1 fruit fly cellular context compared by ENCODE assay signal in genomic region chr3L:2589167-2589910, dm6.
TF ChIP-seq lines count a peak whose summit lies in the region.

Gene dos (plus strand): TSS chr3L:2589414.

TF ChIP-seq in whole organism, embryonic, 481 proteins besides CTCF, POLR2A, EP300 and RAD21 (continued from another document):
- TF ChIP-seq chif (GFP tag; optimal IDR thresholded peaks at IDR 0.05; lab: Kevin White, UChicago) (peak in 1 of 2 experiments; percentile 19), Six4 (GFP tag; optimal IDR thresholded peaks at IDR 0.05; lab: Kevin White, UChicago) (peak; percentile 5), abd-A (tag; optimal IDR thresholded peaks at IDR 0.05; lab: Kevin White, UChicago) (peak; percentile 42), CG3847 (GFP tag; IDR thresholded peaks at IDR 0.05; lab: Robert Waterston, UW) (peak; percentile 53), CG30403 (GFP tag; optimal IDR thresholded peaks at IDR 0.05; lab: Kevin White, UChicago) (peak; percentile 75), da (GFP tag; optimal IDR thresholded peaks at IDR 0.05; lab: Kevin White, UChicago) (no peak), Bgb (GFP tag; IDR thresholded peaks at IDR 0.05; lab: Robert Waterston, UW; ENCODE audit: partially characterized antibody) (peak; percentile 77), CG17912 (GFP tag; optimal IDR thresholded peaks at IDR 0.05; lab: Kevin White, UChicago) (peak; percentile 17), gfzf (GFP tag; optimal IDR thresholded peaks at IDR 0.05; lab: Kevin White, UChicago) (peak; percentile 57), chm (GFP tag; IDR thresholded peaks at IDR 0.05; lab: Robert Waterston, UW) (peak; percentile 23; the same call in 1 of the 2 replicates), CoRest (tag; optimal IDR thresholded peaks at IDR 0.05; lab: Kevin White, UChicago) (peak; percentile 52), CG33557 (GFP tag; optimal IDR thresholded peaks at IDR 0.05; lab: Kevin White, UChicago) (peak; percentile 48), pum (GFP tag; optimal IDR thresholded peaks at IDR 0.05; lab: Kevin White, UChicago) (no peak), CG3281 (GFP tag; optimal IDR thresholded peaks at IDR 0.05; lab: Kevin White, UChicago) (peak; percentile 31), CG6175 (GFP tag; IDR thresholded peaks at IDR 0.05; lab: Robert Waterston, UW) (no peak), sens (GFP tag; lab: Kevin White, UChicago) (peak; percentile 94), CG33213 (GFP tag; optimal IDR thresholded peaks at IDR 0.05; lab: Kevin White, UChicago) (peak; percentile 57), CG12942 (GFP tag; optimal IDR thresholded peaks at IDR 0.05; lab: Kevin White, UChicago) (no peak), CG42726 (GFP tag; IDR thresholded peaks at IDR 0.05; lab: Robert Waterston, UW; ENCODE audit: partially characterized antibody) (peak; percentile 79), pb (GFP tag; optimal IDR thresholded peaks at IDR 0.05; lab: Kevin White, UChicago) (no peak), fd96Cb (tag; optimal IDR thresholded peaks at IDR 0.05; lab: Kevin White, UChicago) (no peak), vvl (GFP tag; IDR thresholded peaks at IDR 0.05; lab: Robert Waterston, UW) (peak; percentile 59), D19B (GFP tag; optimal IDR thresholded peaks at IDR 0.05; lab: Kevin White, UChicago) (peak; percentile 36), CG11247 (GFP tag; IDR thresholded peaks at IDR 0.05; lab: Robert Waterston, UW) (no peak), dmrt11E (tag; optimal IDR thresholded peaks at IDR 0.05; lab: Kevin White, UChicago) (peak; percentile 56), CG9817 (tag; optimal IDR thresholded peaks at IDR 0.05; lab: Kevin White, UChicago) (peak; percentile 40), CG6791 (GFP tag; IDR thresholded peaks at IDR 0.05; lab: Robert Waterston, UW; ENCODE audit: partially characterized antibody) (peak; percentile 78), CG5245 (GFP tag; optimal IDR thresholded peaks at IDR 0.05; lab: Kevin White, UChicago) (peak; percentile 11), CG15514 (GFP tag; optimal IDR thresholded peaks at IDR 0.05; lab: Kevin White, UChicago) (peak; percentile 76), NfI (GFP tag; optimal IDR thresholded peaks at IDR 0.05; lab: Kevin White, UChicago) (peak; percentile 39), CG8290 (GFP tag; optimal IDR thresholded peaks at IDR 0.05; lab: Kevin White, UChicago) (peak; percentile 81), CG8290 (tag; optimal IDR thresholded peaks at IDR 0.05; lab: Kevin White, UChicago) (peak; percentile 7 to 79), ci (GFP tag; IDR thresholded peaks at IDR 0.05; lab: Robert Waterston, UW) (peak; percentile 51; the same call in 1 of the 3 replicates), CG13624 (GFP tag; optimal IDR thresholded peaks at IDR 0.05; lab: Kevin White, UChicago) (peak; percentile 45), Tbp (GFP tag; optimal IDR thresholded peaks at IDR 0.05; lab: Kevin White, UChicago) (no peak), yki (optimal IDR thresholded peaks at IDR 0.05; lab: Kevin White, UChicago) (no peak), fu2 (GFP tag; optimal IDR thresholded peaks at IDR 0.05; lab: Kevin White, UChicago) (no peak), CG7357 (GFP tag; IDR thresholded peaks at IDR 0.05; lab: Robert Waterston, UW) (no peak), gsb-n (tag; optimal IDR thresholded peaks at IDR 0.05; lab: Kevin White, UChicago) (peak; percentile 33), unc-4 (GFP tag; IDR thresholded peaks at IDR 0.05; lab: Robert Waterston, UW; ENCODE audit: partially characterized antibody) (peak; percentile 86), E2f2 (GFP tag; IDR thresholded peaks at IDR 0.05; lab: Robert Waterston, UW) (peak; percentile 68), Deaf1 (tag; optimal IDR thresholded peaks at IDR 0.05; lab: Kevin White, UChicago) (peak; percentile 1), gro (GFP tag; optimal IDR thresholded peaks at IDR 0.05; lab: Kevin White, UChicago) (peak; percentile 19), CG17385 (GFP tag; optimal IDR thresholded peaks at IDR 0.05; lab: Kevin White, UChicago) (peak; percentile 46), CG11093 (GFP tag; IDR thresholded peaks at IDR 0.05; lab: Robert Waterston, UW) (no peak), CG2712 (tag; optimal IDR thresholded peaks at IDR 0.05; lab: Kevin White, UChicago) (peak; percentile 75), Xrp1 (GFP tag; IDR thresholded peaks at IDR 0.05; lab: Robert Waterston, UW) (peak; percentile 46; the same call in 1 of the 2 replicates), CG14860 (GFP tag; IDR thresholded peaks at IDR 0.05; lab: Robert Waterston, UW; ENCODE audit: partially characterized antibody) (peak; percentile 61), ab (GFP tag; optimal IDR thresholded peaks at IDR 0.05; lab: Kevin White, UChicago) (no peak), Lhr (GFP tag; optimal IDR thresholded peaks at IDR 0.05; lab: Kevin White, UChicago) (peak; percentile 61), bbx (GFP tag; IDR thresholded peaks at IDR 0.05; lab: Robert Waterston, UW; ENCODE audit: partially characterized antibody) (peak; percentile 81), twi (tag; optimal IDR thresholded peaks at IDR 0.05; lab: Kevin White, UChicago) (peak; percentile 26), CG7987 (GFP tag; optimal IDR thresholded peaks at IDR 0.05; lab: Kevin White, UChicago) (peak; percentile 19), hb (GFP tag; IDR thresholded peaks at IDR 0.05; lab: Robert Waterston, UW; ENCODE audit: partially characterized antibody) (0 out of 3 replicates have a peak, but pooled peaks have one; percentile 58), Sin3A (optimal IDR thresholded peaks at IDR 0.05; lab: Kevin White, UChicago) (peak; percentile 19), CG7928 (GFP tag; optimal IDR thresholded peaks at IDR 0.05; lab: Kevin White, UChicago) (peak; percentile 27), HLH4C (GFP tag; IDR thresholded peaks at IDR 0.05; lab: Robert Waterston, UW; ENCODE audit: partially characterized antibody) (peak; percentile 75), CG7786 (GFP tag; optimal IDR thresholded peaks at IDR 0.05; lab: Kevin White, UChicago) (no peak), knrl (GFP tag; IDR thresholded peaks at IDR 0.05; lab: Robert Waterston, UW; ENCODE audit: partially characterized antibody) (peak; percentile 74), CG15479 (GFP tag; optimal IDR thresholded peaks at IDR 0.05; lab: Kevin White, UChicago) (no peak), CG13123 (GFP tag; optimal IDR thresholded peaks at IDR 0.05; lab: Kevin White, UChicago) (peak; percentile 22), CG4328 (GFP tag; optimal IDR thresholded peaks at IDR 0.05; lab: Kevin White, UChicago) (peak; percentile 8), pzg (GFP tag; optimal IDR thresholded peaks at IDR 0.05; lab: Kevin White, UChicago) (peak; percentile 88), prd (optimal IDR thresholded peaks at IDR 0.05; lab: Kevin White, UChicago) (no peak), prd (GFP tag; IDR thresholded peaks at IDR 0.05; lab: Robert Waterston, UW) (0 out of 3 replicates have a peak, but pooled peaks have one; percentile 38), onecut (GFP tag; IDR thresholded peaks at IDR 0.05; lab: Robert Waterston, UW) (peak; percentile 27; the same call in 1 of the 2 replicates), gcm2 (GFP tag; optimal IDR thresholded peaks at IDR 0.05; lab: Kevin White, UChicago) (peak; percentile 28), ind (GFP tag; optimal IDR thresholded peaks at IDR 0.05; lab: Kevin White, UChicago) (peak; percentile 45), Atf3 (GFP tag; optimal IDR thresholded peaks at IDR 0.05; lab: Kevin White, UChicago) (no peak), CG3838 (GFP tag; optimal IDR thresholded peaks at IDR 0.05; lab: Kevin White, UChicago) (peak; percentile 35), Usf (GFP tag; optimal IDR thresholded peaks at IDR 0.05; lab: Kevin White, UChicago) (no peak), HLHmδ (GFP tag; optimal IDR thresholded peaks at IDR 0.05; lab: Kevin White, UChicago) (peak; percentile 5), CG3726 (GFP tag; IDR thresholded peaks at IDR 0.05; lab: Robert Waterston, UW) (no peak), HmgZ (tag; optimal IDR thresholded peaks at IDR 0.05; lab: Kevin White, UChicago) (peak; percentile 58), unpg (GFP tag; optimal IDR thresholded peaks at IDR 0.05; lab: Kevin White, UChicago) (peak; percentile 23), CG1603 (tag; optimal IDR thresholded peaks at IDR 0.05; lab: Kevin White, UChicago) (peak; percentile 49), CG11560 (tag; IDR thresholded peaks at IDR 0.05; lab: Robert Waterston, UW) (peak; percentile 99), fd3F (GFP tag; optimal IDR thresholded peaks at IDR 0.05; lab: Kevin White, UChicago) (peak; percentile 6), Scr (GFP tag; IDR thresholded peaks at IDR 0.05; lab: Robert Waterston, UW; ENCODE audit: partially characterized antibody) (peak; percentile 73), CG10209 (GFP tag; optimal IDR thresholded peaks at IDR 0.05; lab: Kevin White, UChicago) (peak; percentile 17), Doc3 (GFP tag; IDR thresholded peaks at IDR 0.05; lab: Robert Waterston, UW; ENCODE audit: partially characterized antibody) (peak; percentile 69), CG7745 (tag; optimal IDR thresholded peaks at IDR 0.05; lab: Kevin White, UChicago) (peak; percentile 47), CG18764 (GFP tag; optimal IDR thresholded peaks at IDR 0.05; lab: Kevin White, UChicago) (peak; percentile 29), hbn (GFP tag; IDR thresholded peaks at IDR 0.05; lab: Robert Waterston, UW; ENCODE audit: partially characterized antibody) (peak; percentile 70), NC2α (GFP tag; optimal IDR thresholded peaks at IDR 0.05; lab: Kevin White, UChicago) (no peak), jumu (GFP tag; optimal IDR thresholded peaks at IDR 0.05; lab: Kevin White, UChicago) (no peak), otp (GFP tag; IDR thresholded peaks at IDR 0.05; lab: Robert Waterston, UW) (0 out of 3 replicates have a peak, but pooled peaks have one; percentile 50), CG34224 (GFP tag; IDR thresholded peaks at IDR 0.05; lab: Robert Waterston, UW; ENCODE audit: partially characterized antibody) (peak; percentile 88), CG12155 (GFP tag; optimal IDR thresholded peaks at IDR 0.05; lab: Kevin White, UChicago) (peak; percentile 30), tap (tag; optimal IDR thresholded peaks at IDR 0.05; lab: Kevin White, UChicago) (peak; percentile 13), zfh2 (GFP tag; optimal IDR thresholded peaks at IDR 0.05; lab: Kevin White, UChicago) (peak; percentile 38), nerfin-2 (GFP tag; IDR thresholded peaks at IDR 0.05; lab: Robert Waterston, UW; ENCODE audit: partially characterized antibody) (0 out of 2 replicates have a peak, but pooled peaks have one; percentile 17), cato (GFP tag; optimal IDR thresholded peaks at IDR 0.05; lab: Kevin White, UChicago; ENCODE audit: borderline replicate concordance) (peak; percentile 22), Sox100B (GFP tag; optimal IDR thresholded peaks at IDR 0.05; lab: Kevin White, UChicago) (peak; percentile 22), Nf-YA (GFP tag; IDR thresholded peaks at IDR 0.05; lab: Robert Waterston, UW) (no peak), slp2 (GFP tag; optimal IDR thresholded peaks at IDR 0.05; lab: Kevin White, UChicago) (no peak), CG9727 (GFP tag; optimal IDR thresholded peaks at IDR 0.05; lab: Kevin White, UChicago) (no peak), nom (GFP tag; optimal IDR thresholded peaks at IDR 0.05; lab: Kevin White, UChicago) (peak; percentile 21), bab2 (GFP tag; optimal IDR thresholded peaks at IDR 0.05; lab: Kevin White, UChicago) (peak; percentile 9), CG12659 (GFP tag; optimal IDR thresholded peaks at IDR 0.05; lab: Kevin White, UChicago) (peak; percentile 87), CG18011 (GFP tag; optimal IDR thresholded peaks at IDR 0.05; lab: Kevin White, UChicago) (peak; percentile 34), Trl (optimal IDR thresholded peaks at IDR 0.05; lab: Kevin White, UChicago) (no peak), Trl (GFP tag; optimal IDR thresholded peaks at IDR 0.05; lab: Kevin White, UChicago) (peak; percentile 61), vfl (GFP tag; optimal IDR thresholded peaks at IDR 0.05; lab: Kevin White, UChicago) (peak; percentile 24), sima (GFP tag; optimal IDR thresholded peaks at IDR 0.05; lab: Kevin White, UChicago) (no peak), YL-1 (GFP tag; optimal IDR thresholded peaks at IDR 0.05; lab: Kevin White, UChicago) (peak; percentile 78), CG43689 (GFP tag; IDR thresholded peaks at IDR 0.05; lab: Robert Waterston, UW) (no peak), Sry-δ (GFP tag; optimal IDR thresholded peaks at IDR 0.05; lab: Kevin White, UChicago) (peak; percentile 91), CkIIα-i1 (GFP tag; IDR thresholded peaks at IDR 0.05; lab: Robert Waterston, UW) (no peak), CG10431 (GFP tag; optimal IDR thresholded peaks at IDR 0.05; lab: Kevin White, UChicago) (no peak), sd (tag; optimal IDR thresholded peaks at IDR 0.05; lab: Kevin White, UChicago) (peak; percentile 32), CG14441 (GFP tag; IDR thresholded peaks at IDR 0.05; lab: Robert Waterston, UW) (no peak), CG17802 (tag; optimal IDR thresholded peaks at IDR 0.05; lab: Kevin White, UChicago) (peak; percentile 27), lola (GFP tag; optimal IDR thresholded peaks at IDR 0.05; lab: Kevin White, UChicago) (peak in 1 of 3 experiments; percentile 41), psq (GFP tag; optimal IDR thresholded peaks at IDR 0.05; lab: Kevin White, UChicago) (peak; percentile 4), CG10654 (GFP tag; optimal IDR thresholded peaks at IDR 0.05; lab: Kevin White, UChicago) (peak; percentile 44), CG4820 (GFP tag; optimal IDR thresholded peaks at IDR 0.05; lab: Kevin White, UChicago) (peak; percentile 27), CG11504 (tag; optimal IDR thresholded peaks at IDR 0.05; lab: Kevin White, UChicago) (peak; percentile 52), Fer1 (GFP tag; optimal IDR thresholded peaks at IDR 0.05; lab: Kevin White, UChicago) (peak; percentile 61), CG2129 (GFP tag; IDR thresholded peaks at IDR 0.05; lab: Robert Waterston, UW; ENCODE audit: partially characterized antibody) (peak; percentile 54), CG8924 (tag; optimal IDR thresholded peaks at IDR 0.05; lab: Kevin White, UChicago) (peak; percentile 69), NFAT (GFP tag; IDR thresholded peaks at IDR 0.05; lab: Robert Waterston, UW) (0 out of 2 replicates have a peak, but pooled peaks have one; percentile 19)
